Worm (Caenorhabditis elegans) whole organism, L3 larva: ENCODE results near the gene ZK616.3.
A peak's percentile ranks its signal among the peaks of the same experiment; 100 is the strongest.

ENCODE experiments used
- ZK546.5 ChIP-seq: sonication (generic microtip); optimal IDR thresholded peaks from 2 replicates; lab custom pipeline; 2017; ENCODE audit warnings: missing biosample characterization, missing genetic modification characterization
- aly-2 ChIP-seq: fragments of 150-350 bp; optimal IDR thresholded peaks from 2 replicates; lab custom pipeline; 2014; ENCODE audit warnings: missing biosample characterization, missing genetic modification characterization
- ceh-16 ChIP-seq: sonication (generic microtip); optimal IDR thresholded peaks from 2 replicates; lab custom pipeline; 2017; ENCODE audit warnings: missing biosample characterization, missing genetic modification characterization
- ceh-28 ChIP-seq: fragments of 150-350 bp; optimal IDR thresholded peaks from 2 replicates; lab custom pipeline; 2014; ENCODE audit warnings: missing biosample characterization, missing genetic modification reagents, missing genetic modification characterization
- ceh-9 ChIP-seq: sonication (generic microtip); optimal IDR thresholded peaks from 2 replicates; lab custom pipeline; 2018; ENCODE audit warnings: missing biosample characterization, missing genetic modification characterization
- daf-12 ChIP-seq: fragments of 150-350 bp; optimal IDR thresholded peaks from 2 replicates; lab custom pipeline; 2014; ENCODE audit warnings: missing biosample characterization, missing genetic modification reagents, missing genetic modification characterization
- egl-5 ChIP-seq: fragments of 150-350 bp; optimal IDR thresholded peaks from 2 replicates; lab custom pipeline; 2017; ENCODE audit warnings: missing biosample characterization, missing genetic modification reagents, missing genetic modification characterization, inconsistent platforms
- elt-1 ChIP-seq: fragments of 150-350 bp; optimal IDR thresholded peaks from 2 replicates; lab custom pipeline; 2014; ENCODE audit warnings: missing biosample characterization, missing genetic modification characterization
- elt-2 ChIP-seq: sonication (generic microtip); optimal IDR thresholded peaks from 2 replicates; lab custom pipeline; 2016; ENCODE audit warnings: missing genetic modification reagents, mild to moderate bottlenecking, missing genetic modification characterization, missing compliant biosample characterization
- elt-3 ChIP-seq, 3 experiments: fragments of 150-350 bp in 1 of 3; sonication (generic microtip) in 2 of 3; optimal IDR thresholded peaks; 2 replicates in 2 of 3; 4 replicates in 1 of 3; lab custom pipeline; 2014 to 2017; ENCODE audit warnings: missing biosample characterization in 3 of 3, missing genetic modification characterization in 3 of 3
- eor-1 ChIP-seq, 2 experiments: fragments of 150-350 bp; optimal IDR thresholded peaks; 2 replicates each; lab custom pipeline; 2014 to 2018; ENCODE audit warnings: missing biosample characterization in 2 of 2, missing genetic modification characterization in 2 of 2
- fkh-10 ChIP-seq: sonication (generic microtip); optimal IDR thresholded peaks from 2 replicates; lab custom pipeline; 2017; ENCODE audit warnings: missing biosample characterization, missing genetic modification reagents, missing genetic modification characterization
- fkh-2 ChIP-seq: fragments of 150-350 bp; optimal IDR thresholded peaks from 2 replicates; lab custom pipeline; 2014; ENCODE audit warnings: missing biosample characterization, missing genetic modification reagents, missing genetic modification characterization
- fos-1 ChIP-seq: fragments of 150-350 bp; optimal IDR thresholded peaks from 2 replicates; lab custom pipeline; 2014; ENCODE audit warnings: missing biosample characterization, missing genetic modification characterization
- jun-1 ChIP-seq: fragments of 150-350 bp; optimal IDR thresholded peaks from 2 replicates; lab custom pipeline; 2014; ENCODE audit warnings: missing biosample characterization, missing genetic modification reagents, missing genetic modification characterization
- lin-15B ChIP-seq: fragments of 150-350 bp; optimal IDR thresholded peaks from 2 replicates; lab custom pipeline; 2014; ENCODE audit warnings: missing biosample characterization, missing genetic modification characterization
- lin-39 ChIP-seq: fragments of 150-350 bp; optimal IDR thresholded peaks from 2 replicates; lab custom pipeline; 2018; ENCODE audit warnings: missing biosample characterization, missing genetic modification reagents, missing genetic modification characterization
- mdl-1 ChIP-seq: fragments of 150-350 bp; optimal IDR thresholded peaks from 2 replicates; lab custom pipeline; 2014; ENCODE audit warnings: missing biosample characterization, missing genetic modification characterization
- nfya-1 ChIP-seq: sonication (generic microtip); optimal IDR thresholded peaks from 2 replicates; lab custom pipeline; 2017; ENCODE audit warnings: missing genetic modification characterization, mild to moderate bottlenecking, missing compliant biosample characterization, antibody characterized with exemption, moderate library complexity; ENCODE audit not compliant: insufficient read depth
- nhr-11 ChIP-seq: fragments of 150-350 bp; optimal IDR thresholded peaks from 2 replicates; lab custom pipeline; 2014; ENCODE audit warnings: missing biosample characterization, missing genetic modification characterization
- nhr-23 ChIP-seq: fragments of 150-350 bp; optimal IDR thresholded peaks from 2 replicates; lab custom pipeline; 2014; ENCODE audit warnings: missing biosample characterization, missing genetic modification reagents, missing genetic modification characterization
- nhr-25 ChIP-seq: sonication (generic microtip); optimal IDR thresholded peaks from 2 replicates; lab custom pipeline; 2017; ENCODE audit warnings: missing biosample characterization, missing genetic modification characterization
- nhr-28 ChIP-seq: fragments of 150-350 bp; optimal IDR thresholded peaks from 2 replicates; lab custom pipeline; 2014; ENCODE audit warnings: missing biosample characterization, missing genetic modification characterization
- nhr-43 ChIP-seq: sonication (generic microtip); optimal IDR thresholded peaks from 2 replicates; lab custom pipeline; 2016; ENCODE audit warnings: mild to moderate bottlenecking, missing genetic modification characterization, missing compliant biosample characterization; ENCODE audit not compliant: poor library complexity, severe bottlenecking
- nhr-67 ChIP-seq: fragments of 150-350 bp; optimal IDR thresholded peaks from 2 replicates; lab custom pipeline; 2014; ENCODE audit warnings: missing biosample characterization, missing genetic modification characterization
- nhr-77 ChIP-seq: fragments of 150-350 bp; optimal IDR thresholded peaks from 2 replicates; lab custom pipeline; 2014; ENCODE audit warnings: missing biosample characterization, missing genetic modification characterization
- pha-4 ChIP-seq: fragments of 150-350 bp; optimal IDR thresholded peaks from 2 replicates; lab custom pipeline; 2014; ENCODE audit warnings: missing biosample characterization, missing genetic modification reagents, missing genetic modification characterization
- pqm-1 ChIP-seq: fragments of 150-350 bp; optimal IDR thresholded peaks from 2 replicates; lab custom pipeline; 2017; ENCODE audit warnings: missing biosample characterization, missing genetic modification characterization, inconsistent platforms
- sea-2 ChIP-seq: fragments of 150-350 bp; sonication (generic microtip); optimal IDR thresholded peaks from 4 replicates; lab custom pipeline; 2014; ENCODE audit warnings: missing biosample characterization, missing genetic modification reagents, missing genetic modification characterization
- unc-39 ChIP-seq: sonication (generic microtip); optimal IDR thresholded peaks from 4 replicates; lab custom pipeline; 2017; ENCODE audit warnings: missing biosample characterization, missing genetic modification characterization
- unc-62 ChIP-seq: fragments of 150-350 bp; sonication (generic microtip); optimal IDR thresholded peaks from 4 replicates; lab custom pipeline; 2014; ENCODE audit warnings: missing biosample characterization, missing genetic modification reagents, missing genetic modification characterization
- ztf-11 ChIP-seq: fragments of 150-350 bp; optimal IDR thresholded peaks from 2 replicates; lab custom pipeline; 2014; ENCODE audit warnings: missing biosample characterization, missing genetic modification characterization
- ztf-4 ChIP-seq: fragments of 150-350 bp; optimal IDR thresholded peaks from 2 replicates; lab custom pipeline; 2014; ENCODE audit warnings: missing biosample characterization, missing genetic modification characterization

Gene ZK616.3

DNA sequence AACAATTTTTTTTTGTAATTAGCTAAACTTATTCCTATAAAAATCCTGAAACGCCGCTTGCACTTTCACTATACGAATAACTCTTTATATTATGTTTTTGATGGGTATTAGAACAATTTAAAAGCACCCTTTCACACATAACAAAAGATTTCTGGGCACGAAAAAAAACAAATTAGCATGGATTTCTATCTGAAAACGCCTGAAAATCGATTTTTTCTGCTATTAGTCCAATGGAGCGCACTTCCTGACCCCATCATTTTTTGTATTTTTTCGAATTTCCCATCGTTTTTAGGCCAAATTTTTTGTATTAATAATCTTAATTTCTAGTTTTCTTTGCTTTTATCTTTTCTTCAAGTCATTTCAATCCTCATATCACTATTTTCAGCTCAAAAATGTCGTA, 27.5 kb upstream of the ZK616.3 start, which contains the start of gene F41H10.3:
Gene F41H10.3 (plus strand): TSS at position 388 of the 400 bp plus-strand sequence.
- TF ChIP-seq ztf-4 (tag; lab: Kevin White, UChicago) (no peak), daf-12 (tag; lab: Kevin White, UChicago) (no peak), nfya-1 (tag; lab: Kevin White, UChicago) (no peak), nhr-23 (tag; lab: Kevin White, UChicago) (no peak), unc-62 (GFP tag; lab: Kevin White, UChicago) (no peak), nhr-25 (no peak), ceh-16 (no peak), elt-1 (tag; lab: Kevin White, UChicago) (no peak), ceh-9 (tag; lab: Kevin White, UChicago) (no peak), mdl-1 (tag; lab: Kevin White, UChicago) (no peak), elt-3 (tag; optimal IDR thresholded peaks at IDR 0.05; lab: Kevin White, UChicago) (no peak), lin-39 (tag; lab: Kevin White, UChicago) (no peak)

DNA sequence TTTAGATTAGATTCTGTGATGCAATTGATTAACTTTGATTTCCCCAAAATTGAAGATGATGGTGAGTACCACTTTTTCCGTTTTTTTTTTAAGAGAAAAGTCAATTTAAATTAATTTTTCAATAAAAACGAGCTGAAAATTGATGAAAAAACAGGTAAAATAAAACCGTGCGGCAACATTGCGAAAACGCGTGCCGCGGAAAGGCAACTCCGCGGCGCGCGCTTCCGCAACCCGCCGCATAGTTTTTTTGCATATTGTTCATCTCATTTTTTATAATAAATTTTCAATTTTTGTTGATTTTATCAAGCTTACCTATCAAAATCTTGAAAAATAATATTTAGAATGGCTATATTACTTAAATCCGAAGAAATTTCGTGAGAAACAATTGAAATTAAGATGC, 26.0 kb upstream of the ZK616.3 start:
- TF ChIP-seq lin-15B (no peak), ztf-11 (tag; lab: Kevin White, UChicago) (no peak), mdl-1 (tag; lab: Kevin White, UChicago) (no peak), pqm-1 (tag; lab: Kevin White, UChicago) (no peak), ceh-9 (tag; lab: Kevin White, UChicago) (no peak), nfya-1 (tag; lab: Kevin White, UChicago) (peak; percentile 40), nhr-28 (tag; lab: Kevin White, UChicago) (no peak), nhr-23 (tag; lab: Kevin White, UChicago) (peak; percentile 42), sea-2 (GFP tag; lab: Kevin White, UChicago) (no peak), unc-39 (no peak)

- TF ChIP-seq nhr-67 (tag; lab: Kevin White, UChicago) (no peak), elt-2 (tag; lab: Kevin White, UChicago) (peak; percentile 55), fos-1 (tag; lab: Kevin White, UChicago) (peak; percentile 57), pha-4 (tag; lab: Kevin White, UChicago) (no peak), ceh-28 (peak; percentile 27), nhr-77 (peak; percentile 13)
Observed at ce11 chrIV:5374321-5374720, 22.5 kb upstream of the ZK616.3 start.

- TF ChIP-seq nhr-28 (tag; lab: Kevin White, UChicago) (no peak), pha-4 (tag; lab: Kevin White, UChicago) (no peak), daf-12 (tag; lab: Kevin White, UChicago) (no peak), mdl-1 (tag; lab: Kevin White, UChicago) (no peak), aly-2 (tag; lab: Kevin White, UChicago) (no peak), fkh-10 (no peak), egl-5 (tag; lab: Kevin White, UChicago) (no peak), ZK546.5 (tag; lab: Kevin White, UChicago) (no peak)
- TF ChIP-seq, all 47 proteins: peak for 0
Observed at ce11 chrIV:5374946-5375345, 21.9 kb upstream of the ZK616.3 start.

- no peak for TF ChIP-seq nhr-28 (tag; lab: Kevin White, UChicago)
- no peak for TF ChIP-seq fkh-2 (tag; lab: Kevin White, UChicago)
- peak; percentile 52 for TF ChIP-seq pqm-1 (tag; lab: Kevin White, UChicago)
- TF ChIP-seq ceh-16: no peak
- no peak for TF ChIP-seq eor-1 (tag; optimal IDR thresholded peaks at IDR 0.05; lab: Kevin White, UChicago)
- no peak for TF ChIP-seq fos-1 (tag; lab: Kevin White, UChicago)
- TF ChIP-seq elt-2 (tag; lab: Kevin White, UChicago): peak; percentile 91
- no peak for TF ChIP-seq nhr-11 (tag; lab: Kevin White, UChicago)
- peak; percentile 47 for TF ChIP-seq pha-4 (tag; lab: Kevin White, UChicago)
Observed at ce11 chrIV:5377062-5377461, 19.8 kb upstream of the ZK616.3 start, which contains the start of gene elo-5. Gene elo-5 (minus strand): TSS chrIV:5377117.

DNA sequence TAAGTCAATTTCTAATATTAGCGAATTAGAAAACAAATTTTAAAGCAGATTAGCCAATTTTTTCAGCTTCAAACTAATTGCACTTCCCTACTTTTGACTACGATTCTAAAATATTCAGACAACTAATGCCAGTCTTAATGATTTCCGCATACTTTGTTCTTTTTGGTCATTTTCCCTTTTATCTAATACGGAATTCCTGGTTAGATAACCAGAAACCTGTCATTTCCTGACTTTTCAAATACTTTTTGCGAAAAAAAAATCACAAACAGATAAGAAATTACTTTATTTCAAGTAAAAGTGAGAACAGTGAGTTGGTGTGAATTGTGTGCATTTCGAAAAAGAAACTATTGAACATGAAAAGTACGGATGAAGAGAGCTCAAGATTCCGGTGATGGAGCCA, 16.7 kb upstream of the ZK616.3 start:
- TF ChIP-seq pqm-1 (tag; lab: Kevin White, UChicago) (peak; percentile 46), jun-1 (no peak), nhr-43 (tag; lab: Kevin White, UChicago) (no peak), fkh-10 (no peak), nhr-67 (tag; lab: Kevin White, UChicago) (no peak), elt-2 (tag; lab: Kevin White, UChicago) (peak; percentile 83)
